Worm (Caenorhabditis elegans): ENCODE measurements around the gene tra-2.
A peak's percentile ranks its signal among the peaks of the same experiment; 100 is the strongest.

The tra-2 gene

ce11 chrII:6927034-6927433 lies 38.4 kb downstream of the tra-2 start:
- no peak for TF ChIP-seq fkh-10 (GFP tag; optimal IDR thresholded peaks at IDR 0.05)
- no peak for TF ChIP-seq nhr-23 (tag; optimal IDR thresholded peaks at IDR 0.05)
- no peak for TF ChIP-seq lsy-12 (tag; optimal IDR thresholded peaks at IDR 0.05)

ce11 chrII:6926488-6926887 lies 39.0 kb downstream of the tra-2 start:
- TF ChIP-seq hmg-11 (tag; optimal IDR thresholded peaks at IDR 0.05) (peak; percentile 86), mdl-1 (tag; optimal IDR thresholded peaks at IDR 0.05) (peak; percentile 62), snpc-4 (tag; optimal IDR thresholded peaks at IDR 0.05) (peak; percentile 72), unc-62 (GFP tag; optimal IDR thresholded peaks at IDR 0.05) (peak; percentile 6), fos-1 (tag; optimal IDR thresholded peaks at IDR 0.05) (peak; percentile 37), nhr-23 (tag; optimal IDR thresholded peaks at IDR 0.05) (peak; percentile 46), nhr-25 (tag; optimal IDR thresholded peaks at IDR 0.05) (peak; percentile 37), lin-15B (tag; optimal IDR thresholded peaks at IDR 0.05) (peak; percentile 38), skn-1 (tag; optimal IDR thresholded peaks at IDR 0.05) (peak; percentile 79), nhr-12 (tag; optimal IDR thresholded peaks at IDR 0.05) (no peak), R02D3.7 (tag; optimal IDR thresholded peaks at IDR 0.05) (peak; percentile 23), tbx-2 (tag; optimal IDR thresholded peaks at IDR 0.05) (peak; percentile 48), pha-4 (tag; optimal IDR thresholded peaks at IDR 0.05) (peak; percentile 68), elt-2 (tag; optimal IDR thresholded peaks at IDR 0.05) (peak; percentile 92), pqm-1 (tag; optimal IDR thresholded peaks at IDR 0.05) (peak; percentile 56), lin-39 (tag; optimal IDR thresholded peaks at IDR 0.05) (peak; percentile 60), fkh-10 (GFP tag; optimal IDR thresholded peaks at IDR 0.05) (peak; percentile 44), ceh-28 (tag; optimal IDR thresholded peaks at IDR 0.05) (peak; percentile 42), egl-27 (tag; optimal IDR thresholded peaks at IDR 0.05) (peak; percentile 59), daf-12 (tag; optimal IDR thresholded peaks at IDR 0.05) (no peak), nfya-1 (tag; optimal IDR thresholded peaks at IDR 0.05; ENCODE audit: insufficient read depth) (peak; percentile 79), lsy-12 (tag; optimal IDR thresholded peaks at IDR 0.05) (peak; percentile 33), ceh-82 (tag; optimal IDR thresholded peaks at IDR 0.05) (no peak), aly-2 (tag; optimal IDR thresholded peaks at IDR 0.05) (no peak), ztf-4 (tag; optimal IDR thresholded peaks at IDR 0.05) (no peak), jun-1 (tag; optimal IDR thresholded peaks at IDR 0.05) (peak; percentile 88)

ce11 chrII:6926054-6926453 lies 39.4 kb downstream of the tra-2 start:
- TF ChIP-seq ztf-4 (tag; optimal IDR thresholded peaks at IDR 0.05) (no peak), ZK546.5 (tag; optimal IDR thresholded peaks at IDR 0.05) (no peak), jun-1 (tag; optimal IDR thresholded peaks at IDR 0.05) (no peak)

- TF ChIP-seq fkh-2 (tag; optimal IDR thresholded peaks at IDR 0.05), result no peak
Measured at ce11 chrII:6923792-6924191, 41.7 kb downstream of the tra-2 start.

- TF ChIP-seq lin-15B (tag; optimal IDR thresholded peaks at IDR 0.05) (no peak), pqm-1 (tag; optimal IDR thresholded peaks at IDR 0.05) (peak; percentile 26), nhr-76 (tag; optimal IDR thresholded peaks at IDR 0.05) (no peak), sea-2 (GFP tag; optimal IDR thresholded peaks at IDR 0.05) (no peak), unc-62 (GFP tag; optimal IDR thresholded peaks at IDR 0.05) (no peak), nhr-237 (tag; optimal IDR thresholded peaks at IDR 0.05) (no peak), lsy-12 (tag; optimal IDR thresholded peaks at IDR 0.05) (no peak), unc-39 (tag; optimal IDR thresholded peaks at IDR 0.05) (no peak), zag-1 (tag; optimal IDR thresholded peaks at IDR 0.05) (no peak), elt-2 (tag; optimal IDR thresholded peaks at IDR 0.05) (peak; percentile 65), egl-5 (tag; optimal IDR thresholded peaks at IDR 0.05) (no peak), ztf-4 (tag; optimal IDR thresholded peaks at IDR 0.05) (no peak)
Measured at ce11 chrII:6919363-6919851, 46.1 kb downstream of the tra-2 start, which contains the start of gene B0252.1. Gene B0252.1 (plus strand): TSS chrII:6919680.

- TF ChIP-seq eor-1 (tag; optimal IDR thresholded peaks at IDR 0.05), result no peak
- TF ChIP-seq tbx-2 (tag; optimal IDR thresholded peaks at IDR 0.05), result no peak
- TF ChIP-seq elt-2 (tag; optimal IDR thresholded peaks at IDR 0.05), result peak; percentile 55
- peak; percentile 9 for TF ChIP-seq pqm-1 (tag; optimal IDR thresholded peaks at IDR 0.05)
Measured at ce11 chrII:6918862-6919261, 46.6 kb downstream of the tra-2 start, which contains the start of gene B0252.5. Gene B0252.5 (minus strand): TSS chrII:6918878.

Measured in whole organism, L3 larva.